Worm (Caenorhabditis elegans) whole organism, young adult: Measurements from ENCODE around the gene dct-8.

Experiments
- C06A6.2 ChIP-seq: fragments of 200-800 bp; sonication (Bioruptor generic); conservative IDR thresholded peaks from 2 replicates; pipeline ENCODE4 v1.3.6; 2022; ENCODE audit warnings: missing genetic modification characterization, missing compliant biosample characterization
- F23B12.7 ChIP-seq: sonication (generic microtip); optimal IDR thresholded peaks from 2 replicates; lab custom pipeline; 2017; ENCODE audit warnings: missing genetic modification characterization, mild to moderate bottlenecking, missing compliant biosample characterization, antibody characterized with exemption, moderate library complexity; ENCODE audit not compliant: insufficient read depth
- F39B2.1 ChIP-seq: fragments of 200-800 bp; sonication (Bioruptor generic); IDR thresholded peaks from 2 replicates; pipeline ENCODE4 v1.3.6; 2022; ENCODE audit warnings: missing genetic modification reagents, missing genetic modification characterization, missing compliant biosample characterization
- F49E8.2 ChIP-seq: sonication (generic microtip); optimal IDR thresholded peaks from 3 replicates; lab custom pipeline; 2017; ENCODE audit warnings: missing genetic modification characterization, mild to moderate bottlenecking, missing compliant biosample characterization, antibody characterized with exemption, moderate library complexity; ENCODE audit not compliant: insufficient read depth
- F55B11.4 ChIP-seq: sonication (generic microtip); optimal IDR thresholded peaks from 2 replicates; lab custom pipeline; 2016; ENCODE audit warnings: missing compliant biosample characterization, missing genetic modification characterization, borderline replicate concordance; ENCODE audit not compliant: insufficient read depth
- F57C9.4 ChIP-seq: sonication (generic microtip); optimal IDR thresholded peaks from 2 replicates; lab custom pipeline; 2017; ENCODE audit warnings: mild to moderate bottlenecking, missing genetic modification characterization, missing compliant biosample characterization
- K12H6.12 ChIP-seq: fragments of 200-800 bp; sonication (Bioruptor generic); optimal IDR thresholded peaks from 2 replicates; lab custom pipeline; 2018; ENCODE audit warnings: mild to moderate bottlenecking, missing genetic modification characterization, missing compliant biosample characterization
- Y53F4B.3 ChIP-seq: fragments of 200-800 bp; sonication (Bioruptor generic); IDR thresholded peaks from 2 replicates; pipeline ENCODE4 v1.3.6; 2022; ENCODE audit warnings: missing genetic modification reagents, missing genetic modification characterization, missing compliant biosample characterization
- Y56A3A.18 ChIP-seq: fragments of 200-800 bp; sonication (Bioruptor generic); IDR thresholded peaks from 2 replicates; pipeline ENCODE4 v1.3.6; 2022; ENCODE audit warnings: missing genetic modification reagents, missing genetic modification characterization, missing compliant biosample characterization
- Y67H2A.10 ChIP-seq: fragments of 200-800 bp; sonication (Bioruptor generic); conservative IDR thresholded peaks from 2 replicates; pipeline ENCODE4 v1.3.6; 2022; ENCODE audit warnings: missing genetic modification reagents, missing genetic modification characterization, missing compliant biosample characterization
- ZK185.1 ChIP-seq: sonication (generic microtip); optimal IDR thresholded peaks from 2 replicates; lab custom pipeline; 2016; ENCODE audit warnings: mild to moderate bottlenecking, missing genetic modification characterization, missing compliant biosample characterization; ENCODE audit not compliant: poor library complexity, severe bottlenecking
- atf-7 ChIP-seq: sonication (generic microtip); optimal IDR thresholded peaks from 2 replicates; lab custom pipeline; 2017; ENCODE audit warnings: mild to moderate bottlenecking, missing genetic modification characterization, missing compliant biosample characterization
- attf-3 ChIP-seq: fragments of 200-800 bp; sonication (Bioruptor generic); conservative IDR thresholded peaks from 2 replicates; pipeline ENCODE4 v1.3.6; 2022; ENCODE audit warnings: missing genetic modification reagents, missing genetic modification characterization, missing compliant biosample characterization
- bed-1 ChIP-seq: fragments of 200-800 bp; sonication (Bioruptor generic); IDR thresholded peaks from 2 replicates; pipeline ENCODE4 v1.3.6; 2022; ENCODE audit warnings: missing genetic modification reagents, missing genetic modification characterization, missing compliant biosample characterization
- ccch-3 ChIP-seq: fragments of 200-800 bp; sonication (Bioruptor generic); optimal IDR thresholded peaks from 2 replicates; lab custom pipeline; 2018; ENCODE audit warnings: mild to moderate bottlenecking, missing genetic modification characterization, missing compliant biosample characterization
- cebp-2 ChIP-seq: fragments of 200-800 bp; sonication (Bioruptor generic); IDR thresholded peaks from 2 replicates; pipeline ENCODE4 v1.3.6; 2022; ENCODE audit warnings: missing genetic modification characterization, missing compliant biosample characterization
- ceh-79 ChIP-seq: sonication (generic microtip); optimal IDR thresholded peaks from 2 replicates; lab custom pipeline; 2017; ENCODE audit warnings: mild to moderate bottlenecking, missing genetic modification characterization, missing compliant biosample characterization
- ceh-91 ChIP-seq: fragments of 200-800 bp; sonication (Bioruptor generic); IDR thresholded peaks from 2 replicates; pipeline ENCODE4 v1.3.6; 2022; ENCODE audit warnings: missing genetic modification reagents, missing genetic modification characterization, missing compliant biosample characterization
- die-1 ChIP-seq: sonication (generic microtip); optimal IDR thresholded peaks from 2 replicates; lab custom pipeline; 2016; ENCODE audit warnings: missing genotype, mild to moderate bottlenecking, missing genetic modification characterization, missing compliant biosample characterization
- ets-4 ChIP-seq: fragments of 200-800 bp; sonication (Bioruptor generic); optimal IDR thresholded peaks from 2 replicates; lab custom pipeline; 2018; ENCODE audit warnings: mild to moderate bottlenecking, missing genetic modification characterization, missing compliant biosample characterization
- him-1 ChIP-seq: sonication (generic microtip); optimal IDR thresholded peaks from 2 replicates; lab custom pipeline; 2016; ENCODE audit warnings: missing genotype, missing genetic modification reagents, missing genetic modification characterization, missing compliant biosample characterization
- hlh-12 ChIP-seq: sonication (generic microtip); optimal IDR thresholded peaks from 2 replicates; lab custom pipeline; 2016; ENCODE audit warnings: missing genetic modification characterization, missing compliant biosample characterization
- hlh-26 ChIP-seq: fragments of 200-800 bp; sonication (Bioruptor generic); conservative IDR thresholded peaks from 2 replicates; pipeline ENCODE4 v1.3.6; 2022; ENCODE audit warnings: missing genetic modification reagents, missing genetic modification characterization, missing compliant biosample characterization
- hmg-20 ChIP-seq: fragments of 200-800 bp; sonication (Bioruptor generic); IDR thresholded peaks from 2 replicates; pipeline ENCODE4 v1.3.6; 2022; ENCODE audit warnings: missing genetic modification reagents, missing genetic modification characterization, missing compliant biosample characterization
- lag-1 ChIP-seq: fragments of 200-800 bp; sonication (Bioruptor generic); IDR thresholded peaks from 2 replicates; pipeline ENCODE4 v1.3.6; 2022; ENCODE audit warnings: missing genetic modification reagents, missing genetic modification characterization, missing compliant biosample characterization
- let-526 ChIP-seq: fragments of 200-800 bp; sonication (Bioruptor generic); IDR thresholded peaks from 2 replicates; pipeline ENCODE4 v1.3.6; 2022; ENCODE audit warnings: missing genetic modification reagents, missing genetic modification characterization, missing compliant biosample characterization
- let-607 ChIP-seq, 2 experiments: fragments of 200-800 bp in 1 of 2; sonication (Bioruptor generic) in 1 of 2; sonication (generic microtip) in 1 of 2; optimal IDR thresholded peaks; 2 replicates each; lab custom pipeline; 2016 to 2018; ENCODE audit warnings: mild to moderate bottlenecking in 2 of 2, missing compliant biosample characterization in 2 of 2, missing genetic modification characterization in 2 of 2, moderate library complexity in 2 of 2, missing genotype in 1 of 2
- lin-26 ChIP-seq: fragments of 200-800 bp; sonication (Bioruptor generic); IDR thresholded peaks from 2 replicates; pipeline ENCODE4 v1.3.6; 2022; ENCODE audit warnings: missing genetic modification reagents, missing genetic modification characterization, missing compliant biosample characterization
- lin-40 ChIP-seq: sonication (generic microtip); optimal IDR thresholded peaks from 2 replicates; lab custom pipeline; 2016; ENCODE audit warnings: missing genetic modification characterization, mild to moderate bottlenecking, missing compliant biosample characterization, missing genotype, missing genetic modification reagents
- madf-10 ChIP-seq: sonication (generic microtip); optimal IDR thresholded peaks from 2 replicates; lab custom pipeline; 2016; ENCODE audit warnings: mild to moderate bottlenecking, missing genetic modification characterization, missing compliant biosample characterization
- madf-3 ChIP-seq: fragments of 200-800 bp; sonication (Bioruptor generic); IDR thresholded peaks from 2 replicates; pipeline ENCODE4 v1.3.6; 2022; ENCODE audit warnings: missing genetic modification reagents, missing genetic modification characterization, missing compliant biosample characterization
- madf-8 ChIP-seq: fragments of 200-800 bp; sonication (Bioruptor generic); conservative IDR thresholded peaks from 2 replicates; pipeline ENCODE4 v1.3.6; 2022; ENCODE audit warnings: missing genetic modification reagents, missing genetic modification characterization, missing compliant biosample characterization
- nhr-80 ChIP-seq: sonication (generic microtip); optimal IDR thresholded peaks from 2 replicates; lab custom pipeline; 2016; ENCODE audit warnings: missing genetic modification characterization, missing compliant biosample characterization
- pbrm-1 ChIP-seq: fragments of 200-800 bp; sonication (Bioruptor generic); IDR thresholded peaks from 2 replicates; pipeline ENCODE4 v1.3.6; 2022; ENCODE audit warnings: missing genetic modification reagents, missing genetic modification characterization, missing compliant biosample characterization
- rec-8 ChIP-seq, 2 experiments: sonication (generic microtip); optimal IDR thresholded peaks; 2 replicates each; lab custom pipeline; 2016; ENCODE audit warnings: mild to moderate bottlenecking in 2 of 2, missing genetic modification characterization in 2 of 2, missing genetic modification reagents in 2 of 2, missing genotype in 2 of 2, missing biosample characterization in 1 of 2, missing compliant biosample characterization in 1 of 2, moderate library complexity in 1 of 2
- repo-1 ChIP-seq: sonication (generic microtip); optimal IDR thresholded peaks from 2 replicates; lab custom pipeline; 2017; ENCODE audit warnings: mild to moderate bottlenecking, missing genetic modification characterization, missing compliant biosample characterization
- rpc-1 ChIP-seq, 2 experiments: fragments of 150-350 bp in 1 of 2; sonication (generic microtip) in 1 of 2; optimal IDR thresholded peaks; 2 replicates each; lab custom pipeline; 2014 to 2018; ENCODE audit warnings: missing biosample characterization in 1 of 2, missing genetic modification characterization in 1 of 2, missing genetic modification reagents in 1 of 2, missing genotype in 1 of 2
- sdz-38 ChIP-seq: sonication (generic microtip); optimal IDR thresholded peaks from 2 replicates; lab custom pipeline; 2016; ENCODE audit warnings: missing genotype, missing genetic modification characterization, missing compliant biosample characterization
- snpc-1.1 ChIP-seq: sonication (generic microtip); optimal IDR thresholded peaks from 2 replicates; lab custom pipeline; 2017; ENCODE audit warnings: missing genetic modification characterization, mild to moderate bottlenecking, missing compliant biosample characterization, antibody characterized with exemption, moderate library complexity, missing genotype, missing genetic modification reagents; ENCODE audit not compliant: insufficient read depth
- somi-1 ChIP-seq: fragments of 200-800 bp; sonication (Bioruptor generic); optimal IDR thresholded peaks from 2 replicates; lab custom pipeline; 2018; ENCODE audit warnings: mild to moderate bottlenecking, missing genetic modification characterization, missing compliant biosample characterization
- tbp1 ChIP-seq: fragments of 200-800 bp; sonication (Bioruptor generic); optimal IDR thresholded peaks from 2 replicates; lab custom pipeline; 2018; ENCODE audit warnings: mild to moderate bottlenecking, missing genetic modification characterization, missing compliant biosample characterization
- tlf-1 ChIP-seq: fragments of 200-800 bp; sonication (Bioruptor generic); optimal IDR thresholded peaks from 2 replicates; lab custom pipeline; 2018; ENCODE audit warnings: mild to moderate bottlenecking, missing genetic modification characterization, missing compliant biosample characterization
- unc-62 ChIP-seq: fragments of 150-350 bp; optimal IDR thresholded peaks from 2 replicates; lab custom pipeline; 2014; ENCODE audit warnings: missing biosample characterization, missing genetic modification reagents, missing genetic modification characterization
- ztf-22 ChIP-seq: fragments of 200-800 bp; sonication (Bioruptor generic); optimal IDR thresholded peaks from 2 replicates; lab custom pipeline; 2018; ENCODE audit warnings: mild to moderate bottlenecking, missing genetic modification characterization, moderate library complexity, missing compliant biosample characterization

Gene dct-8

ce11 chrIV:3899719-3900554 lies 5.1 kb downstream of the dct-8 start, which contains the start of gene srz-62:
srz-62 (plus strand) TSS chrIV:3900504.
- no peak for TF ChIP-seq rec-8 (tag; optimal IDR thresholded peaks at IDR 0.05; lab: Kevin White, UChicago)
- TF ChIP-seq madf-10 (tag; lab: Kevin White, UChicago): no peak
- TF ChIP-seq tlf-1 (GFP tag; lab: Kevin White, UChicago): peak; percentile 50
- TF ChIP-seq Y56A3A.18 (GFP tag; lab: Robert Waterston, UW): peak; percentile 44; the same call in 1 of the 2 replicates
- peak; percentile 82 for TF ChIP-seq ztf-22
- no peak for TF ChIP-seq F55B11.4 (tag; lab: Kevin White, UChicago)
- peak in 1 of 2 experiments; percentile 48 for TF ChIP-seq let-607 (tag; optimal IDR thresholded peaks at IDR 0.05; lab: Kevin White, UChicago)
- peak; percentile 88 for TF ChIP-seq unc-62 (GFP tag; lab: Kevin White, UChicago)
- peak; percentile 95 for TF ChIP-seq nhr-80 (tag; lab: Kevin White, UChicago)
- TF ChIP-seq tbp1 (GFP tag; lab: Kevin White, UChicago): peak; percentile 17
- TF ChIP-seq F49E8.2 (tag; lab: Kevin White, UChicago): no peak
- peak; percentile 89 for TF ChIP-seq ets-4 (GFP tag; lab: Kevin White, UChicago)
- TF ChIP-seq lin-26 (GFP tag; lab: Robert Waterston, UW): no peak
- TF ChIP-seq atf-7 (tag; lab: Kevin White, UChicago): peak; percentile 82
- TF ChIP-seq hlh-12 (tag; lab: Kevin White, UChicago): no peak

DNA sequence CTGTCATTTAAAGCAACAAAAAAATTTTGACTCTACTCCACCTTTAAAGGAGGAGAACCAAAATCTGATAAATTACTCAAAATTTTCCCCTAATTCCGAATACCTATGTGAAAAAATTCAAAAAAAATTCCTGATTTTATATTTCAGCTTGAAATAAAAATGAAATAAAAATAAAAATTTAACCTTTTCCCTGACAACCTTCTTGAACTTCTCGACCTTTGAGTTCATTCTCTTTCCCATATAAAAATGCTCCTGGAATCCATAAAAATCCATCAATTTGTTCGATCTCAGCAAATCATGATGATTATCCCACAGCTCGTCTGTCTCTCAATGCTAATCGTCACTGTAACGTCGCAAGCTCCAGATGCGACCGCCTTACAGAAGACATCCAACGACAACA lies 8.1 kb downstream of the dct-8 start, which contains the start of gene F56D6.6:
Gene F56D6.6, plus strand, starts transcription at position 301 of the 400 bp plus-strand sequence.
- TF ChIP-seq let-526 (GFP tag; lab: Robert Waterston, UW): no peak
- no peak for TF ChIP-seq F39B2.1 (GFP tag; lab: Robert Waterston, UW)
- no peak for TF ChIP-seq hlh-26
- TF ChIP-seq lin-40 (tag; lab: Kevin White, UChicago): no peak
- TF ChIP-seq somi-1 (GFP tag; lab: Kevin White, UChicago): no peak
- TF ChIP-seq die-1 (tag; lab: Kevin White, UChicago): no peak
- no peak for TF ChIP-seq ceh-79 (tag; lab: Kevin White, UChicago)
- TF ChIP-seq F23B12.7 (tag; lab: Kevin White, UChicago): no peak
- TF ChIP-seq F57C9.4 (tag; lab: Kevin White, UChicago): no peak
- TF ChIP-seq pbrm-1: no peak
- TF ChIP-seq cebp-2: no peak
- no peak for TF ChIP-seq bed-1 (GFP tag; lab: Robert Waterston, UW)
- TF ChIP-seq ZK185.1 (tag; lab: Kevin White, UChicago): no peak
- TF ChIP-seq lag-1: no peak
- TF ChIP-seq madf-8 (GFP tag; lab: Robert Waterston, UW): no peak
- TF ChIP-seq hmg-20 (GFP tag; lab: Robert Waterston, UW): no peak
- no peak for TF ChIP-seq unc-62 (GFP tag; lab: Kevin White, UChicago)
- TF ChIP-seq madf-3 (GFP tag; lab: Robert Waterston, UW): no peak
- TF ChIP-seq K12H6.12: no peak
- TF ChIP-seq atf-7 (tag; lab: Kevin White, UChicago): no peak

- no peak for TF ChIP-seq attf-3 (GFP tag; lab: Robert Waterston, UW)
- TF ChIP-seq sdz-38 (tag; lab: Kevin White, UChicago): no peak
- no peak for TF ChIP-seq repo-1 (tag; lab: Kevin White, UChicago)
- TF ChIP-seq him-1 (tag; lab: Kevin White, UChicago): no peak
- TF ChIP-seq rpc-1 (optimal IDR thresholded peaks at IDR 0.05; lab: Kevin White, UChicago): no peak
- no peak for TF ChIP-seq rpc-1 (tag; optimal IDR thresholded peaks at IDR 0.05; lab: Kevin White, UChicago)
- TF ChIP-seq snpc-1.1 (tag; lab: Kevin White, UChicago): no peak
- TF ChIP-seq Y67H2A.10: no peak
- no peak for TF ChIP-seq tbp1 (GFP tag; lab: Kevin White, UChicago)
- no peak for TF ChIP-seq Y53F4B.3 (GFP tag; lab: Robert Waterston, UW)
- no peak for TF ChIP-seq ceh-91
- no peak for TF ChIP-seq ccch-3 (GFP tag; lab: Kevin White, UChicago)
- TF ChIP-seq unc-62 (GFP tag; lab: Kevin White, UChicago): no peak
- no peak for TF ChIP-seq C06A6.2 (GFP tag; lab: Robert Waterston, UW)
Observed at ce11 chrIV:3904620-3905019, 9.8 kb downstream of the dct-8 start, which contains the start of gene F56D6.21. F56D6.21 (plus strand) TSS chrIV:3904920.
